Fruit fly (Drosophila melanogaster): ENCODE results near the gene Ccm3.

The Ccm3 gene

DNA sequence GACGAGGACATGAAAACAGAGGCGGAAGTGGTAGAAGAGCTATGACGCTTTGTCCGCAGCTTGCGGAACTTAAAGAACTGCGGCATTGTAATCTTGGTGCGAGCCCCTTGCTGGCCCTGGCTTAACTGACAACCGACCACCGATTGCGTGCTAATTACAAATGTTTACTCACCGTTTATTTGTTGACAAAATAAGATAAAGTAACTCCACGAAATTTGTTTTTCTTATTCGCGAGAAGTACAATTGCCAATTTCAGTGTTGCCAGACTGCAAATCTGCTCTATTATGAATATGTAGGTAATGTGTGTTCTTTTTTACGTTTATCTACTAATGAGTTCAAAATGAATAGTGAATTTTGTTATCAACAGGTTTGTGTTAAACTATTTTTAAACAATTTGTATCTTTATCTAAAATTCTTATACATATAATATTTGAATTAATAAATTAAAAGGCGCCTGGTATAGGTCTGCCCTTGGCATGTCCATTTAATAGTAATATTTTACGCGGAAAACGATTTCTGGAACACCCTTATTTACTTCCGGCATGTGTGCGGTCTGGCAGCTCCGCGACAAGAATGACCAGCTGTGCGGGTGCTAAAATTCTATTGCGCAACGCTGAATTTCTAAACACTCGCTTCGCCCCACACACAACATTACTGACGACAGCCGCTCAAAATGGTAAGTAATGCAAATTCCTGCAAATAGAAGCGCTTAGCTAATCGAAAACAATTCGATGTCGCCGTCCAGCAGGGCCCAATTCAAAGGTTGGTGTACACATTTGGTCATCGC, 14.9 kb upstream of the Ccm3 start, which contains the start of the genes Atg4b and Hibch (continued):
- TF ChIP-seq CG9437 (GFP tag; optimal IDR thresholded peaks at IDR 0.05), result peak; percentile 72
- TF ChIP-seq CG8388 (GFP tag; optimal IDR thresholded peaks at IDR 0.05), result peak; percentile 76
- TF ChIP-seq pita (GFP tag; optimal IDR thresholded peaks at IDR 0.05), result no peak
- no peak; the same call in 1 of the 2 replicates for TF ChIP-seq Poxn (GFP tag; IDR thresholded peaks at IDR 0.05)
- TF ChIP-seq CG11456 (GFP tag; IDR thresholded peaks at IDR 0.05), result peak; percentile 90
- peak; percentile 91 for TF ChIP-seq zen (tag; optimal IDR thresholded peaks at IDR 0.05)
- TF ChIP-seq fu2 (GFP tag; optimal IDR thresholded peaks at IDR 0.05), result peak; percentile 22
- no peak for TF ChIP-seq sr (GFP tag; IDR thresholded peaks at IDR 0.05)
- TF ChIP-seq CG17359 (tag; optimal IDR thresholded peaks at IDR 0.05), result peak; percentile 83
- peak; percentile 85 for TF ChIP-seq CG15269 (tag; optimal IDR thresholded peaks at IDR 0.05)
- TF ChIP-seq Sry-δ (GFP tag; optimal IDR thresholded peaks at IDR 0.05), result peak; percentile 8
- peak; percentile 31 for TF ChIP-seq ems (GFP tag; optimal IDR thresholded peaks at IDR 0.05)
- TF ChIP-seq trem (tag; optimal IDR thresholded peaks at IDR 0.05), result peak; percentile 87
- peak; percentile 87 for TF ChIP-seq ind (GFP tag; optimal IDR thresholded peaks at IDR 0.05)
- peak; percentile 40 for TF ChIP-seq HLH54F (GFP tag; optimal IDR thresholded peaks at IDR 0.05)
- TF ChIP-seq HLH4C (GFP tag; IDR thresholded peaks at IDR 0.05; ENCODE audit: partially characterized antibody), result no peak
- TF ChIP-seq Meics (GFP tag; optimal IDR thresholded peaks at IDR 0.05), result peak; percentile 90
- TF ChIP-seq CG11696 (GFP tag; IDR thresholded peaks at IDR 0.05), result peak; percentile 48; the same call in 1 of the 2 replicates
- TF ChIP-seq Doc3 (GFP tag; IDR thresholded peaks at IDR 0.05; ENCODE audit: partially characterized antibody), result no peak
- TF ChIP-seq Hr51 (GFP tag; optimal IDR thresholded peaks at IDR 0.05), result peak; percentile 24 to 78
- TF ChIP-seq dan (GFP tag; IDR thresholded peaks at IDR 0.05), result peak; percentile 57
- TF ChIP-seq salm (tag; optimal IDR thresholded peaks at IDR 0.05), result peak; percentile 64
- TF ChIP-seq CG15601 (tag; optimal IDR thresholded peaks at IDR 0.05), result peak; percentile 79
- TF ChIP-seq CG7786 (GFP tag; optimal IDR thresholded peaks at IDR 0.05), result no peak

dm6 chr3R:15361490-15361889, 10.3 kb upstream of the Ccm3 start, which contains the start of the genes Cog2 and Trax:
Gene Cog2, minus strand, starts transcription at chr3R:15361657.
Gene Trax, plus strand, starts transcription at chr3R:15361692.
- TF ChIP-seq nerfin-2 (GFP tag; IDR thresholded peaks at IDR 0.05; ENCODE audit: partially characterized antibody) (peak; percentile 53; the same call in 1 of the 2 replicates), hbn (GFP tag; IDR thresholded peaks at IDR 0.05; ENCODE audit: partially characterized antibody) (peak; percentile 83), Dll (GFP tag; IDR thresholded peaks at IDR 0.05; ENCODE audit: partially characterized antibody) (peak; percentile 94), Scr (GFP tag; IDR thresholded peaks at IDR 0.05; ENCODE audit: partially characterized antibody) (peak; percentile 92), MESR4 (GFP tag; optimal IDR thresholded peaks at IDR 0.05) (peak; percentile 54), Opbp (GFP tag; IDR thresholded peaks at IDR 0.05; ENCODE audit: partially characterized antibody) (peak; percentile 85; the same call in 2 of the 3 replicates), Nf-YA (GFP tag; IDR thresholded peaks at IDR 0.05) (no peak), CG4617 (GFP tag; optimal IDR thresholded peaks at IDR 0.05; ENCODE audit: borderline replicate concordance) (peak; percentile 49), hb (GFP tag; IDR thresholded peaks at IDR 0.05; ENCODE audit: partially characterized antibody) (peak; percentile 75), ato (GFP tag; IDR thresholded peaks at IDR 0.05; ENCODE audit: partially characterized antibody) (peak; percentile 70), Mes4 (GFP tag; optimal IDR thresholded peaks at IDR 0.05) (no peak), Doc3 (GFP tag; IDR thresholded peaks at IDR 0.05; ENCODE audit: partially characterized antibody) (peak; percentile 94), Dp (GFP tag; optimal IDR thresholded peaks at IDR 0.05) (peak; percentile 18), CG6791 (GFP tag; IDR thresholded peaks at IDR 0.05; ENCODE audit: partially characterized antibody) (peak; percentile 89), Ets97D (GFP tag; optimal IDR thresholded peaks at IDR 0.05) (no peak), CG34224 (GFP tag; IDR thresholded peaks at IDR 0.05; ENCODE audit: partially characterized antibody) (peak; percentile 94), HLH4C (GFP tag; IDR thresholded peaks at IDR 0.05; ENCODE audit: partially characterized antibody) (peak; percentile 86), knrl (GFP tag; IDR thresholded peaks at IDR 0.05; ENCODE audit: partially characterized antibody) (peak; percentile 77), CG13287 (GFP tag; IDR thresholded peaks at IDR 0.05; ENCODE audit: partially characterized antibody) (peak; percentile 95), insv (GFP tag; optimal IDR thresholded peaks at IDR 0.05) (no peak), CG9797 (GFP tag; optimal IDR thresholded peaks at IDR 0.05) (peak; percentile 5), ftz-f1 (GFP tag; optimal IDR thresholded peaks at IDR 0.05) (peak; percentile 37), Jarid2 (GFP tag; optimal IDR thresholded peaks at IDR 0.05) (no peak), mld (GFP tag; IDR thresholded peaks at IDR 0.05; ENCODE audit: partially characterized antibody) (peak; percentile 71; the same call in 2 of the 3 replicates)
